Fruit fly (Drosophila melanogaster) whole organism, larva: ENCODE results near the gene beta-Spec.

Experiments used
- noc ChIP-seq: fragments of 200-800 bp; sonication (Bioruptor generic); optimal IDR thresholded peaks from 3 replicates; lab custom pipeline; 2019; ENCODE audit warnings: missing biosample characterization, mild to moderate bottlenecking, missing genetic modification characterization, moderate library complexity

Gene beta-Spec

DNA sequence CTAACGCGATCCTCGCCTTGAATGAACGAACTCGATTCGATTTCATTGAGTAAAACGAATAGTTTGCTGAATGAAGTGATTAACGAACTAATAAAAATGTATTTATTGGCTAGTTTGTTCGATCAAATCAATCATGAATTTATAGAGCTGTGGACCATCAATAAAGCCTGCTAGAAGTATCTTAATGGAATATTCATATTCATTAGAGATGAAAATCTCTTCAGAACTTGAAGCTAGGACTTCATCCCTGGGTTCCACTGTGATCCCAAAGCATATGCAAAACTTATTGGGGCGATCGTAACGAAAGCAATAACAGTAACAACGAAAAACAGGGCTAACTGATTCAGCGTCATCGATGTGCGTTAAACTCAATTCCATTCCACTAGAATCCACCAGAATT, 40.1 kb downstream of the beta-Spec start:
- peak; percentile 8 for TF ChIP-seq noc (tag; lab: Kevin White, UChicago)

DNA sequence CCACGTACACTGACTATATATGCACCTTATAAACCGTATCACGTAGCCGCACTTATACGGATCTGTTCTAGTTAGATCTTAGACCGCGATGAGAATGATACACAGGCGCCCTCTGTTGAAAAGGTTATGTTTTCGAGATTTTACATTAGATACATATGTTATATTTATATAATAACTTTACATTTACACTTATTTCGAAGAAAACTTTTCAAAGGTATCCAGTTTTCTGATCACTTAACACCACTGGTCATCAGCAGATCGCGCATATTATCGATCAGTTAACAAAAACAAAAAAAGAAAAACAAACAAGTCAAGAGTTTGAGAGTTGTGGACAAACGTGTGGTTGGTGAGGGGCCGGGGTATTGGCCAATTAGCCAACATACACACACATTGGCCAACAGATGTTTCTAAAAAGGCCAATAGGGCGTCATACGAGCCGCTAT, 40.6 kb downstream of the beta-Spec start:
- TF ChIP-seq noc (tag; lab: Kevin White, UChicago), result no peak

DNA sequence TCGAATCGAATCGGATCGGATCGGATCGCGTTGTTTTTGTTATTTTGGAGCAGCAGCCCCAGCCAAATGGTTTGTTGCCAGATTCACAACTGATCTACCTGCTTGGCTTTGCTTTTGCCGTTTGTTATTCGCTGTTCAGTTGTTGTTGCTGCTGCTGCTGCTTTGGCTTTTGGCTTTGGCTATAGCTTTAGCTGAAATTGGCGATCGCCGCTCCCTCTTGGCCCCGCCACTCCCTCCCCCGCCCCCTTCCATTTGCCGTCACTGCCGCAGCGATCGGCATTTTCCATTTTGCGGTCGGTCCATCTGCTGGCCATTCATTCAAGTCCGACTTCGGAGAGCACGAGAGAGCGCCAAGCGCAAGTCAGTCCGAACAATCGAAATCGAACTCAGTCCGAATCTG, 41.3 kb downstream of the beta-Spec start, which contains the start of gene chas:
TSS of gene chas (minus strand) at position 295 of the 400 bp plus-strand sequence.
- TF ChIP-seq noc (tag; lab: Kevin White, UChicago), result no peak

DNA sequence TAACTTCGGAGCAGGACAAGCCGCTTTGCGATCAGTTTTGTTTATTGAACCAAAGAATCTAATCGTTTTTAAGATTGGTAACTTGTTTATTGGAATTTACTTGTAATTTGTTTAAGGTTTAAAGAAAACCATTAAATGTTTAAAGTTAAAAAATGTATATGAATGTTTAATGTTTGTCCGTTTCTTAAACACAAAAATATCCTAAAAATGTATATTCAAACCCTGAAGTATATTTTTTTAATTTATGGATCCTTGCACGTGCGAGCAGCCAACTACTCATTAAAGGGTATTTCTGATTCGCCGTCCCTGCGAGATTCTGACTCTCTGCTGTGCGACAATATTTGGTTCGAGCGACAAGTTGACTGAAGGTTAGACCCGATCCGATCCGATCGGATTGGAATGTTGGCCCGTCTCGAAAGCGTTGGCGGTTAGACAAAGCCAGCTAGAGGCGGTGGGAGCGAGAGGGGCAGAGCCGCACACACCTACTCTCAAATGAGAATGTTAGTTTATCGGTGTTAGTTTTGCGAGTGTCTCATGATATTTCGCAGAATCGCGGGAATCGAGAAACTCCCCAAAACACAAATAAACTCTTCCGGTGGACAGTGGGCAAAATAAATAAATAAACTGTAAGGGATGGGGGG, 41.8 kb downstream of the beta-Spec start:
- peak; percentile 91 for TF ChIP-seq noc (tag; lab: Kevin White, UChicago)

DNA sequence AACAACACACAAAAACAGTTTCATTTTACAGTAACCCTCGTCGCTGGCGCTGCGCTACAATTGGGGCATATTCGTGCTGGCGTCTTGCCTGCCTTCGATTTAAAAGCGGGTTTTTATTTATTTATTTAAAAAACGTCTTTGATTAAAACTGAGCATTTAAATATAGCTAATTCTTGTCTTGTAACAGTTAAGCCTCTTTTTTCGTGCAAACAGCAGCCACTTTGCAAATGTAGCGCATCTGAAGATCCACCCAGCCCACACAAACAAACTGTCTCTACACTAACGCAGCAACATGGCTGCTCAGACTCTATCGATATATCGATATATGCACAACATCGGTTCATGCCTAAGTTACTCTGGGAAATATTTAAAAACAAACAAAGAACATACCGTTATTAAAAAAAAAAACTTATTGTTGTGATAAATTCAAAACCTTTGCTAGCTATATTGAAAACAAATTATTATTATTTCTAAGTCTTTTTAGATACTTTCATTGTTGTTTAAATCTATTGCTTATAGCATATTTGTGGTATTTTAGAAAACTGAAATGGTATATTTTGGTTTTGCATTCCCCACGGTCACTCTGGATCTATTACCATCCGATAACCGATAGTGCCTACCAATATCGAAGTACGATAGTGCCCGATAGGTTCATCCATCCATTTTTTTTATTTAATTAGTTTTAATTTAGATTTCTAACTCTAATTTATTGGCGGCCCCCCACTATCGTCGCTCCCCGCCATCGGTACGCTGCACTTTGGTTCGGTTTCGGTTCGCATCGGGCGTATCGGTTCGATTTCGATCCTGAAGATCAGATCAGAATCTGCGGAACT, 45.8 kb downstream of the beta-Spec start, which contains the start of the genes CG8188 and par-6:
TSS of gene CG8188 (minus strand) at position 287 of the 833 bp plus-strand sequence.
TSS of gene par-6 (plus strand) at position 615 of the 833 bp plus-strand sequence.
- TF ChIP-seq noc (tag; lab: Kevin White, UChicago), result peak; percentile 82

DNA sequence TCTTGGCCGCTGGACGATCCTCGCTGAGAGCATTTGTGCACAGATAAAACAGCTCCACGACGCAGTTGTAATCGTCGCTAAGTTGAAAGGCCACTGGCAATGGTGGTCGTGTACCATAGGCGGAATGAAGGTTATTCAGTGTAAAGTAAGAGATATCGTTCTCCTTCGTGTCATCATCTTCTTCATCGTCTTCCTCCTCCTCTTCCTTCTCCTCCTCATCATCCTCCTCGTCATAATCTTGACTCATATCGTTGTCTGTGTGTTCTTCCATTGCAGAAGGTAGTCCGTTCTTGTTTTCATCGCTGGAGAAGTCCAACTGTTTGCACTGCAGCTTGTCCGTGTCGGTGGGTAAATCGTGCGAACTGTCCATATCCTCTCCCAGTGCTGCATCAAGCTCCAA, 50.5 kb downstream of the beta-Spec start:
- no peak for TF ChIP-seq noc (tag; lab: Kevin White, UChicago)

DNA sequence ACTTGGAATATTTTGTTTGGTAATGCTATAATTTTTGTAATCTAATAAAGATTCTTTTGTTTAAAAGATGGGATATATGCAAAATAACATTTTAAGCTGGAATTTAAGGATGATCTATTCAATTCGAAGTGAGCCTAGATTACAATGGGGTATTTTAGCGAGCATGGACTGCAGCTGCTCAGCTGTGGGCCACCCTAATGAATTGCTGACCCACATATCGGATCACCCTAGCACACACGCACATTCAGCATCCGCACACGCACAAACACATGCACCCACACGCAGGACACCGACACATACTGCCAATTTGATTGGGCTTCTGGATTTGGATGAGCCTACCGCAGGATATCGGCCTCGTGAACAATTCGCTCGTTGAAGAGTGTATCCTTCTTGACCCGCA, 51.7 kb downstream of the beta-Spec start:
- no peak for TF ChIP-seq noc (tag; lab: Kevin White, UChicago)

DNA sequence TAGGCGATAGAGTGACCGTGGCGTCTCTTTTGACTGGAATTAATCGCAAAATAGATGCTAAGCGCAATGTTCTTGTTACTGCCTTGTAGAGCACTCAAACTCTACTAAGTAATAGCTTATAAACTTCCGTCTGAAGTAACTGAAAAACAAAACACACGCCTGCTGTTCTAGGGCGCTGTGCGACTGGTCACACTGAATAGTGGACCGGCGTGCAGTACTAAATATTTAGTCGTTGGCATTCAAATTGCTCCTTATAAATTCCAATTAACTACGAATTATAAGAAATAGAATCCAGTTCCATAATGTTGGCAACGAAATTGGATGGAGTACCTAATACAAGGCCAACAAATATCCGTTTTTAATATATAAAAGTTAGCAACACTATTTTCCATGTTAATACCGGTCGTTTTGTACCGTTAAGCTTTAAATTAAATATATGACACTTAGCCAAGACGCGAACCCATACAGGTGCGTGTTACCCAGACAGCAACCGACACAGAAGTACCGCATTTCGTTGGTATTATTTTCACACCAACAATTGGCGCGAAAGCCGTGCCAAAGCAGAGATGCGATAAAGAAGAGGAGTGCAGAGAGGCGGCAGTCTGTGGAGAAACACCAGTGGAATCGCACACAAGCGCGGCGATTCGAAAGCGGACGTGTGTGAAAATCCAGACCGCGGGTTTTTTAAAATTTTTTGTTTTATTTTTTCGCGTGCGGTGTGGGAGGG, 52.5 kb downstream of the beta-Spec start, which contains the start of the genes CG8173 and raskol:
TSS of gene CG8173 (minus strand) at position 108 of the 727 bp plus-strand sequence.
TSS of gene raskol (plus strand) at position 599 of the 727 bp plus-strand sequence.
- no peak for TF ChIP-seq noc (tag; lab: Kevin White, UChicago)

DNA sequence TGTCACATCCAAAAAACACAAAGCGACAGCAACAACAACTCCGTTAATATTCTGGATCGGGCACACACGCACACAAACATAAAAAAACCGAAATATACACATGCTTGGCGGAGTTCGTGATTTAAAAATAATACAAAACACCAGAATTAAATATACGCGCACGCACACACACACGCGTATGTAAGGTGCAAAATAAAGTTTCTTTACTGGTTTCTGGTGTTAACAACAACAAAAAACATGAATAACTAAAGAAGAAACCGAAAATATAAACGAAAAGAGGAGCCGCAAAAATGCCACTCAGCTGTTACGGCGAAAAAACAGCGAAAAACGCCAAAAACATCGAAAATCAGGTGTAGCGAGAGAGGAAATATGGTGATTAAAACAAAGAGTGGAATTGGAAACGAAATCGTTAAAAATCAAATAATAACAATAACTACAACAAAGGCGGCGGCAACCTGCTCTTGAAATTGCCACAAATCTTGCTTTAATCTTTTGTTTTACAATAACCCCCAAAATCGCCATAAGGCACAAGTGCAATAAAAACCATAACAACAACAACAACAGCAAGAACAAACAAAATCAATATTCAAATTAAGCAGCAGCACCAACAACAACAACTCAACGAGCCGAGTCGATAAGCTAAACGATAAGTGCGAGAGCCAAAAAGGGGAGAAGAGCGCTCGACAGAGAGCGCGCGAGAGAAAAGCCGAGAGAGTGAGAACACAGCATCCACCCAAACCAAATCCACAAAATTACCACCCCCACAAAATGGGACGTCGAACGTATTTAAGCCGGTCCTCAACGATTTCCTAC, 53.3 kb downstream of the beta-Spec start:
- no peak for TF ChIP-seq noc (tag; lab: Kevin White, UChicago)

DNA sequence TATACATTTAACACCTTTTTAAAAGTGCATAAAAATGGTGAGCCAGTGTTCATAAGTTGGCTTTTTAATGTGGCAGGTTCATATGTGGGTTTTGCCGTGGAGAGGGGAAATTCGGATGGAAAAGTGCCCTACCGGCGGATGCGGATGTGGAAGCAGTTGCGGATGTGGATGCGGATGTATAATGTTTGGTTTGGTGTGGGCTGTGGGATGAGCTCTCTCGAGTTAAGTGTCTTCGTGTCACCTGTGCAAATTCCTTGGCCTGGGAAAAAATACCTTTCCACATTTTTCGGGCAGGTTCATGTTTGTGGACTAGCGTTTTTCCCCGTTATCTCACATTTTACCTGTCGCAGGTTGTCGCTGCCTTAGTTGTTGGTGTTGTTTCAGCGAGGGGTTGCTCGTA, 54.7 kb downstream of the beta-Spec start:
- no peak for TF ChIP-seq noc (tag; lab: Kevin White, UChicago)

DNA sequence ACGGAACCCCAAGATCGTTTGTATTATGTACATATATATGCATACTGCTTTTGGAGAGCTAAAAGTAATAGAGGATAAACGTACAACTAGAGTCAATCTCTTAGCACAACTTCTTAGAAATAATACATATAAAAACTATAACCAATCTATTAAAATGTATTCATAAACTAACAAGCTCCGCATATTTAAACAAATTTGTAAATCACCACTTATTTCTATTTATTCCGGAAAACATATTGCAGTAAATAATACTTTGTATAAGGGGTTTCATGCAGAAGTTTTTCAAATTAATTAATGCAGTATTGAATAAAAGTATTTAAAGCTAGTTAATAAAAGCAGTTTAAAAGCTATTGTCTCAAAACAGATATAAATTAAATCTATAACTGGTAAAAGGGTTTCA, 55.3 kb downstream of the beta-Spec start:
- TF ChIP-seq noc (tag; lab: Kevin White, UChicago), result no peak

DNA sequence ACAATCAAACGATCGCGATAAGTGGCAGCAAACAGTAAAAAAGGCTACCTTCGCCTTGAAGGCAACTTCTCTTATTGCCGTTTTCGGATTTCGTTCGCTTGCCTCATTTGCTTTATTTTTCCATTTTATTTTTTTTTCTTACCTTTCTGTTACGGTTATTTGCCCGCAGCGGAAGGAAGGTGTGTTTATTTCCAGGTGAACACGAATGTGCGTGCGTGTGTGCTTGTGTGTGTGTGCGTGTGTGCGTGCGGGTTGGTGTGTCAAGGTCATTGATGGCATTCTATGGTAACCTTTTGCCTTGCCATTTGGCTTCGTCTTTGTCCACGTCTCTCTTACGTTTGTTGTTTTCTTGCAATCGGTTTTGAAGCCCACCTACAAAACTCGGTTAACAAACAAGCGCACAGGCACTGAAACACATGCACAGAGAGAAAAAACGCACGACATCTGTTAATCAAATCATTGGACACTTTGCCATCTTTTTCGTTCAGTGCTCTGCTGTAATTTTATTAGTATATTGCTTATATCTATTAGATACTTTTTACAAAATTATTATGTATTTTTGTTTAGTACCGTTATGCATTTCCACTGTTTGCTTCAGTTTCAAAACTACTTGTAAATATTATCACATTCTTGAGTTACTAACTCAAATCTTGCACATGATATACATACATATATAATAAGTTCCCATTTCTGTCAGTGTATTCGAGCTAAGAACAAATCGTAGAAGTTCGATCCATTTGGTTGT, 56.0 kb downstream of the beta-Spec start:
- TF ChIP-seq noc (tag; lab: Kevin White, UChicago), result no peak

DNA sequence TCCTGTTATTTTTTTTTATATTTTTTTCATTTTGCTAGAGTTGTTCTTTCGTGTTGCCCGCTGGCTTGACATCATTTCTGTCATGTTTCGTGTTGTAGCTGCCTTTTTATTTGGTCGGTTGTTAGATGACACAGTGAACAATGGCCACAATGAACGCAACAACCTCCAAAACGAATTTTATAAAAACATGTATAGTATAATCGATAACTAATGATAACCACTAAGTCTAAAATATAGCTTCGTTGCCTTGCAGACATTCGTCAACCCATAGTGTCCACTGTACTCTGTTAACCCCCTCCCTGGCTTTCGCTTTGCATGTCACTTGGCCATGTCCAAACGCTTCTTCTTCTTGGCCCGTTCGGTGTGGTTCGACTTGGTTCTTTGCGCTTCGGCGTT, 56.6 kb downstream of the beta-Spec start:
- peak; percentile 73 for TF ChIP-seq noc (tag; lab: Kevin White, UChicago)

DNA sequence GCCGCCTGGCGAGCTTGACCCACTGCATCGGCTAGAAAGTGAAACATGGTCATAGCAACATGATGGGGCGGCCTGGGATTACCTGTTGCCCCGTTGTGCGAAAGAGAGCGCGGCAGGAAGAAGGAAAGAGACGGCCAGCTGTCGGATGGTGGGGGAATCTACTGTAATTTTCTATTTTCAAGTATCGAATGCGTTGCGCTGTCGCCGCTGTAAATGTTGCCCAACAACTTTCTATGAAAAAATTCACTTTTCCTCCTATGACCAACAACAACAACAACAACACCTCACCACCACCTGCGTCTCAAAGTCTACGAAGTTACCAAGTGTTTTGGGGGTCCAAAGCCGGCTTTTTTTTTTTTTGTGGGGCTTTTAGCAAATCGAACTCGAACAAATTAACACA, 57.8 kb downstream of the beta-Spec start:
- TF ChIP-seq noc (tag; lab: Kevin White, UChicago), result no peak
